Worm (Caenorhabditis elegans) whole organism, L4 larva: ENCODE results near the gene wdr-5.3.

Source experiments
- D1046.2 ChIP-seq: fragments of 200-800 bp; sonication (Bioruptor generic); IDR thresholded peaks from 2 replicates; pipeline ENCODE4 v1.3.6; 2022; ENCODE audit warnings: missing genetic modification characterization, missing compliant biosample characterization
- F10B5.3 ChIP-seq: sonication (generic microtip); optimal IDR thresholded peaks from 2 replicates; lab custom pipeline; 2016; ENCODE audit warnings: mild to moderate bottlenecking, missing genetic modification characterization, missing compliant biosample characterization
- F26F4.8 ChIP-seq: fragments of 200-800 bp; sonication (Bioruptor generic); conservative IDR thresholded peaks from 2 replicates; pipeline ENCODE4 v1.3.6; 2022; ENCODE audit warnings: missing genetic modification characterization, missing compliant biosample characterization
- F49E8.2 ChIP-seq: sonication (generic microtip); optimal IDR thresholded peaks from 2 replicates; lab custom pipeline; 2016; ENCODE audit warnings: missing compliant biosample characterization, mild to moderate bottlenecking, missing genetic modification characterization, borderline replicate concordance
- R02D3.7 ChIP-seq: fragments of 150-350 bp; sonication (generic microtip); optimal IDR thresholded peaks from 3 replicates; lab custom pipeline; 2014; ENCODE audit warnings: missing biosample characterization, missing genetic modification characterization
- Y105C5A.15 ChIP-seq: fragments of 200-800 bp; sonication (Bioruptor generic); IDR thresholded peaks from 2 replicates; pipeline ENCODE4 v1.3.6; 2022; ENCODE audit warnings: missing genetic modification characterization, missing compliant biosample characterization
- Y5F2A.4 ChIP-seq: fragments of 200-800 bp; sonication (Bioruptor generic); optimal IDR thresholded peaks from 2 replicates; lab custom pipeline; 2018; ENCODE audit warnings: mild to moderate bottlenecking, missing genetic modification characterization, missing compliant biosample characterization
- Y75B8A.6 ChIP-seq: fragments of 200-800 bp; sonication (Bioruptor generic); IDR thresholded peaks from 2 replicates; pipeline ENCODE4 v1.3.6; 2022; ENCODE audit warnings: missing genetic modification reagents, missing genetic modification characterization, missing compliant biosample characterization
- ZK546.5 ChIP-seq, 2 experiments: sonication (generic microtip); optimal IDR thresholded peaks; 2 replicates each; lab custom pipeline; 2017; ENCODE audit warnings: missing biosample characterization in 2 of 2, missing genetic modification characterization in 2 of 2
- aha-1 ChIP-seq: fragments of 150-350 bp; peaks from one replicate; lab custom pipeline; 2014; ENCODE audit warnings: missing biosample characterization, missing genetic modification characterization
- aly-2 ChIP-seq: sonication (generic microtip); optimal IDR thresholded peaks from 2 replicates; lab custom pipeline; 2018; ENCODE audit warnings: missing biosample characterization, missing genetic modification characterization
- ceh-20 ChIP-seq: fragments of 200-800 bp; sonication (Bioruptor generic); IDR thresholded peaks from 2 replicates; pipeline ENCODE4 v1.3.6; 2022; ENCODE audit warnings: missing genetic modification reagents, missing genetic modification characterization, missing compliant biosample characterization
- ceh-32 ChIP-seq: sonication (generic microtip); optimal IDR thresholded peaks from 2 replicates; lab custom pipeline; 2016; ENCODE audit warnings: mild to moderate bottlenecking, missing genetic modification characterization, missing compliant biosample characterization; ENCODE audit not compliant: poor library complexity
- ceh-82 ChIP-seq: sonication (generic microtip); optimal IDR thresholded peaks from 2 replicates; lab custom pipeline; 2017; ENCODE audit warnings: missing biosample characterization, missing genetic modification characterization
- ces-1 ChIP-seq: fragments of 150-350 bp; sonication (generic microtip); optimal IDR thresholded peaks from 4 replicates; lab custom pipeline; 2014; ENCODE audit warnings: missing biosample characterization, missing genetic modification reagents, missing genetic modification characterization
- cey-2 ChIP-seq: sonication (generic microtip); optimal IDR thresholded peaks from 3 replicates; lab custom pipeline; 2017; ENCODE audit warnings: missing genetic modification characterization, mild to moderate bottlenecking, missing compliant biosample characterization, antibody characterized with exemption, borderline replicate concordance; ENCODE audit not compliant: insufficient read depth
- ctbp-1 ChIP-seq: fragments of 200-800 bp; sonication (Bioruptor generic); IDR thresholded peaks from 2 replicates; pipeline ENCODE4 v1.3.6; 2022; ENCODE audit warnings: missing genetic modification reagents, missing genetic modification characterization, missing compliant biosample characterization
- daf-16 ChIP-seq, 3 experiments: sonication (generic microtip); optimal IDR thresholded peaks; 2 replicates each; lab custom pipeline; 2016 to 2017; ENCODE audit warnings: missing genetic modification characterization in 3 of 3, missing genetic modification reagents in 3 of 3, mild to moderate bottlenecking in 2 of 3, missing compliant biosample characterization in 2 of 3, missing biosample characterization in 1 of 3, moderate library complexity in 1 of 3
- dmd-8 ChIP-seq: fragments of 200-800 bp; sonication (Bioruptor generic); IDR thresholded peaks from 2 replicates; pipeline ENCODE4 v1.3.6; 2022; ENCODE audit warnings: missing genetic modification characterization, missing compliant biosample characterization
- dve-1 ChIP-seq: sonication (generic microtip); optimal IDR thresholded peaks from 2 replicates; lab custom pipeline; 2017; ENCODE audit warnings: antibody characterized with exemption, mild to moderate bottlenecking, missing genetic modification characterization, missing compliant biosample characterization; ENCODE audit not compliant: insufficient read depth
- egl-27 ChIP-seq: sonication (generic microtip); optimal IDR thresholded peaks from 3 replicates; lab custom pipeline; 2017; ENCODE audit warnings: missing biosample characterization, missing genetic modification reagents, missing genetic modification characterization
- egl-43 ChIP-seq: fragments of 200-800 bp; sonication (Bioruptor generic); IDR thresholded peaks from 2 replicates; pipeline ENCODE4 v1.3.6; 2022; ENCODE audit warnings: missing genetic modification reagents, missing genetic modification characterization, missing compliant biosample characterization
- gei-8 ChIP-seq: fragments of 200-800 bp; sonication (Bioruptor generic); optimal IDR thresholded peaks from 2 replicates; lab custom pipeline; 2018; ENCODE audit warnings: mild to moderate bottlenecking, missing genetic modification characterization, missing compliant biosample characterization
- hif-1 ChIP-seq, 2 experiments: sonication (generic microtip); optimal IDR thresholded peaks; 2 replicates each; lab custom pipeline; 2016 to 2017; ENCODE audit warnings: missing compliant biosample characterization in 2 of 2, missing genetic modification characterization in 2 of 2, missing genetic modification reagents in 2 of 2, missing genotype in 2 of 2, mild to moderate bottlenecking in 1 of 2
- hlh-30 ChIP-seq: sonication (generic microtip); optimal IDR thresholded peaks from 2 replicates; lab custom pipeline; 2017; ENCODE audit warnings: antibody characterized with exemption, mild to moderate bottlenecking, missing genetic modification characterization, missing compliant biosample characterization; ENCODE audit not compliant: insufficient read depth
- lin-15B ChIP-seq: fragments of 150-350 bp; sonication (generic microtip); optimal IDR thresholded peaks from 3 replicates; lab custom pipeline; 2014; ENCODE audit warnings: missing biosample characterization, missing genetic modification characterization
- lin-29 ChIP-seq: fragments of 200-800 bp; sonication (Bioruptor generic); IDR thresholded peaks from 2 replicates; pipeline ENCODE4 v1.3.6; 2022; ENCODE audit warnings: missing genetic modification reagents, missing genetic modification characterization, missing compliant biosample characterization
- lin-38 ChIP-seq: fragments of 200-800 bp; sonication (Bioruptor generic); IDR thresholded peaks from 2 replicates; pipeline ENCODE4 v1.3.6; 2022; ENCODE audit warnings: missing genetic modification reagents, missing genetic modification characterization, missing compliant biosample characterization
- lin-39 ChIP-seq: fragments of 150-350 bp; optimal IDR thresholded peaks from 2 replicates; lab custom pipeline; 2014; ENCODE audit warnings: missing biosample characterization, missing genetic modification reagents, missing genetic modification characterization
- mdt-29 ChIP-seq: fragments of 200-800 bp; sonication (Bioruptor generic); IDR thresholded peaks from 2 replicates; pipeline ENCODE4 v1.3.6; 2022; ENCODE audit warnings: missing genetic modification reagents, missing genetic modification characterization, missing compliant biosample characterization
- nhr-41 ChIP-seq: fragments of 200-800 bp; sonication (Bioruptor generic); IDR thresholded peaks from 2 replicates; pipeline ENCODE4 v1.3.6; 2022; ENCODE audit warnings: missing genetic modification reagents, missing genetic modification characterization, missing compliant biosample characterization
- nhr-42 ChIP-seq: fragments of 200-800 bp; sonication (Bioruptor generic); IDR thresholded peaks from 2 replicates; pipeline ENCODE4 v1.3.6; 2022; ENCODE audit warnings: missing genetic modification characterization, missing compliant biosample characterization
- nhr-76 ChIP-seq: fragments of 150-350 bp; optimal IDR thresholded peaks from 2 replicates; lab custom pipeline; 2014; ENCODE audit warnings: missing biosample characterization, missing genetic modification characterization
- nhr-77 ChIP-seq: fragments of 150-350 bp; optimal IDR thresholded peaks from 2 replicates; lab custom pipeline; 2014; ENCODE audit warnings: missing biosample characterization, missing genetic modification characterization
- saeg-2 ChIP-seq: fragments of 200-800 bp; sonication (Bioruptor generic); IDR thresholded peaks from 2 replicates; pipeline ENCODE4 v1.3.6; 2022; ENCODE audit warnings: missing genetic modification reagents, missing genetic modification characterization, missing compliant biosample characterization
- set-16 ChIP-seq: fragments of 200-800 bp; sonication (Bioruptor generic); IDR thresholded peaks from 2 replicates; pipeline ENCODE4 v1.3.6; 2022; ENCODE audit warnings: missing genetic modification reagents, missing genetic modification characterization, missing compliant biosample characterization
- skn-1 ChIP-seq: fragments of 150-350 bp; optimal IDR thresholded peaks from 2 replicates; lab custom pipeline; 2014; ENCODE audit warnings: missing biosample characterization, missing genetic modification characterization
- spr-1 ChIP-seq: sonication (generic microtip); optimal IDR thresholded peaks from 2 replicates; lab custom pipeline; 2016; ENCODE audit warnings: mild to moderate bottlenecking, missing genetic modification characterization, missing compliant biosample characterization
- spr-3 ChIP-seq: fragments of 200-800 bp; sonication (Bioruptor generic); optimal IDR thresholded peaks from 2 replicates; lab custom pipeline; 2018; ENCODE audit warnings: mild to moderate bottlenecking, missing genetic modification characterization, missing compliant biosample characterization
- tag-97 ChIP-seq: fragments of 200-800 bp; sonication (Bioruptor generic); IDR thresholded peaks from 2 replicates; pipeline ENCODE4 v1.3.6; 2022; ENCODE audit warnings: missing genetic modification characterization, missing compliant biosample characterization
- tra-1 ChIP-seq: fragments of 200-800 bp; sonication (Bioruptor generic); IDR thresholded peaks from 2 replicates; pipeline ENCODE4 v1.3.6; 2022; ENCODE audit warnings: missing genetic modification reagents, missing genetic modification characterization, missing compliant biosample characterization
- unc-39 ChIP-seq: sonication (generic microtip); optimal IDR thresholded peaks from 2 replicates; lab custom pipeline; 2017; ENCODE audit warnings: missing biosample characterization, missing genetic modification characterization
- unc-62 ChIP-seq, 3 experiments: fragments of 150-350 bp in 1 of 3; sonication (generic microtip); optimal IDR thresholded peaks in 2 of 3; peaks in 1 of 3; 1 replicate in 1 of 3; 2 replicates in 2 of 3; lab custom pipeline; 2014 to 2017; ENCODE audit warnings: missing biosample characterization in 3 of 3, missing genetic modification characterization in 3 of 3, missing genetic modification reagents in 3 of 3, missing genotype in 1 of 3
- vab-7 ChIP-seq: fragments of 200-800 bp; sonication (Bioruptor generic); IDR thresholded peaks from 2 replicates; pipeline ENCODE4 v1.3.6; 2022; ENCODE audit warnings: missing genetic modification reagents, missing genetic modification characterization, missing compliant biosample characterization
- zip-11 ChIP-seq: fragments of 200-800 bp; sonication (Bioruptor generic); IDR thresholded peaks from 2 replicates; pipeline ENCODE4 v1.3.6; 2022; ENCODE audit warnings: missing genetic modification characterization, missing compliant biosample characterization
- zip-2 ChIP-seq: fragments of 150-350 bp; optimal IDR thresholded peaks from 2 replicates; lab custom pipeline; 2014; ENCODE audit warnings: missing biosample characterization, missing genetic modification characterization
- ztf-7 ChIP-seq: fragments of 150-350 bp; optimal IDR thresholded peaks from 2 replicates; lab custom pipeline; 2014; ENCODE audit warnings: missing biosample characterization, missing genetic modification characterization

Gene wdr-5.3

DNA sequence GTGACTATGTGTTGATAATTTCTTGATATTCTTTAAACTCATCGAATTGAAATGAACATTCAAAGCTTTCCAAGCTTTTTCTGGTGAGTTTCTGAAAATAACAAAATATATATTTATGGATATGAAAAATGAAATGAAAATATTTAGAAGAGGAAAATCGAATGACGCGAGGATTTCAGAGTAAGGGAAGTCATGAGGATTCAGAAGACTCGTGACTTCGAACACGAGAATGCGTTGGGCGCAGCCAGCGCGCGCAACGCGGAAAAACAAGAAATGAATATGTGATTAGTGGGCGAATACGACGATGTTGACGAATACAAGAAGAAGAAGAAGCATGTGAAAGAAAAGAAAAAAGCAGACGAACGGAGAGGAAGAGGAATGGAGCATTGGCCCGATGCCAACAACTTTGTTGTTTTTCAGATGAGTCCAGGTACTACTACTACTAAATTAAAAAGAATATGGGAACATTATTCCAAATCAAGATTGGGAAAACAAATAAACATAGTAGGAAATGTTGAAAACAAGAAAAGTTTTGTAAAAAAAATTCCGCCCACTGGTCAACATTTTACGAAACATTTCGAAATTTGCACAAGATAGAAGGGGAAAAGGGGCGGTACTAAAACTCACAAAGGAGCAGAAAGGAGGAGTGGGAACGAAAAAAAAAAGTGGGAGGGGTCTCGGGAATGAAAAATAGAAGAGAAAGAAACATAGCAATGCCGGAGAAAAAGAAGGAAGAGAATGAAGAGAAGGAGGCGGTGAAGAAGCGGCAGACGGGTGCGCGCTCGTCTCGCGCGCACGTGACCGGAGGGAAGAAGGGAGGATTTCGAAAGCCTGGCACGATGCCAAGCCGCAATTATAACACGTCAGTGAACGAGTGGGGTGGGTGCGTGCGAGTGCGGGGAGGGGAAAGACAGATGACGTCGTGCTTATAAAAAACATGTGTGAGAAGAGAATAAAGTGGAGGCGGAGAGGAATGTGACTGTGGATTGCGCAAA is 21.5 kb upstream of the wdr-5.3 start (continued):
- TF ChIP-seq daf-16 (GFP tag; optimal IDR thresholded peaks at IDR 0.05; lab: Kevin White, UChicago) (peak in 1 of 2 experiments; percentile 39), daf-16 (tag; optimal IDR thresholded peaks at IDR 0.05; lab: Kevin White, UChicago) (no peak), lin-38 (GFP tag; lab: Robert Waterston, UW) (peak; percentile 71), F10B5.3 (tag; lab: Kevin White, UChicago) (no peak), nhr-41 (GFP tag; lab: Robert Waterston, UW) (peak; percentile 85), gei-8 (peak; percentile 87), set-16 (GFP tag; lab: Robert Waterston, UW) (peak; percentile 100), hif-1 (tag; optimal IDR thresholded peaks at IDR 0.05; lab: Kevin White, UChicago) (peak in 1 of 2 experiments; percentile 96), saeg-2 (GFP tag; lab: Robert Waterston, UW) (peak; percentile 92), ceh-32 (peak; percentile 71), zip-11 (GFP tag; lab: Robert Waterston, UW) (no peak), spr-1 (tag; lab: Kevin White, UChicago) (peak; percentile 29), ceh-20 (peak; percentile 99), spr-3 (peak; percentile 62), tag-97 (GFP tag; lab: Robert Waterston, UW) (no peak), F49E8.2 (tag; lab: Kevin White, UChicago) (no peak), lin-29 (GFP tag; lab: Robert Waterston, UW) (peak; percentile 87), nhr-76 (no peak), dmd-8 (GFP tag; lab: Robert Waterston, UW) (no peak; the same call in 1 of the 2 replicates), lin-39 (tag; lab: Kevin White, UChicago) (no peak), hlh-30 (tag; lab: Kevin White, UChicago) (peak; percentile 98), ces-1 (GFP tag; lab: Kevin White, UChicago) (no peak), nhr-77 (peak; percentile 77), ceh-82 (tag; lab: Kevin White, UChicago) (no peak), cey-2 (tag; lab: Kevin White, UChicago) (no peak), aly-2 (no peak), nhr-42 (peak; percentile 82), zip-2 (tag; lab: Kevin White, UChicago) (peak; percentile 47), aha-1 (tag; lab: Kevin White, UChicago) (peak; percentile 100), tra-1 (peak; percentile 95), ZK546.5 (tag; optimal IDR thresholded peaks at IDR 0.05; lab: Kevin White, UChicago) (no peak), egl-43 (GFP tag; lab: Robert Waterston, UW) (peak; percentile 97), vab-7 (GFP tag; lab: Robert Waterston, UW) (peak; percentile 90), Y105C5A.15 (no peak), Y75B8A.6 (no peak), dve-1 (tag; lab: Kevin White, UChicago) (peak; percentile 91), F26F4.8 (GFP tag; lab: Robert Waterston, UW) (no peak), unc-39 (tag; lab: Kevin White, UChicago) (no peak), skn-1 (tag; lab: Kevin White, UChicago) (no peak), ctbp-1 (GFP tag; lab: Robert Waterston, UW) (peak; percentile 99), unc-62 (GFP tag; optimal IDR thresholded peaks at IDR 0.05 in 1 of 2; lab: Kevin White, UChicago) (peak in 1 of 2 experiments; percentile 100), unc-62 (tag; optimal IDR thresholded peaks at IDR 0.05; lab: Kevin White, UChicago) (no peak), egl-27 (tag; lab: Kevin White, UChicago) (no peak), mdt-29 (peak; percentile 69), ztf-7 (tag; lab: Kevin White, UChicago) (no peak), D1046.2 (0 out of 2 replicates have a peak, but pooled peaks have one; percentile 67), R02D3.7 (tag; lab: Kevin White, UChicago) (no peak), lin-15B (no peak), Y5F2A.4 (GFP tag; lab: Kevin White, UChicago) (no peak)
